Worm (Caenorhabditis elegans) whole organism, early embryonic: Measurements from ENCODE around the gene sra-38.

ENCODE experiments used
- B0310.2 ChIP-seq: sonication (generic microtip); optimal IDR thresholded peaks from 2 replicates; lab custom pipeline; 2016; ENCODE audit warnings: mild to moderate bottlenecking, missing genetic modification characterization, missing compliant biosample characterization
- F13C5.2 ChIP-seq: sonication (generic microtip); optimal IDR thresholded peaks from 2 replicates; lab custom pipeline; 2017; ENCODE audit warnings: mild to moderate bottlenecking, missing genetic modification characterization, inconsistent platforms, missing compliant biosample characterization
- aly-1 ChIP-seq: sonication (generic microtip); optimal IDR thresholded peaks from 2 replicates; lab custom pipeline; 2016; ENCODE audit warnings: missing genetic modification characterization, missing compliant biosample characterization
- ama-1 ChIP-seq: fragments of 150-350 bp; optimal IDR thresholded peaks from 2 replicates; lab custom pipeline; 2014
- ceh-13 ChIP-seq: fragments of 200-800 bp; sonication (Bioruptor generic); optimal IDR thresholded peaks from 2 replicates; lab custom pipeline; 2018; ENCODE audit warnings: mild to moderate bottlenecking, missing genetic modification characterization, missing compliant biosample characterization
- ceh-36 ChIP-seq: sonication (generic microtip); optimal IDR thresholded peaks from 2 replicates; lab custom pipeline; 2016; ENCODE audit warnings: missing genetic modification characterization, inconsistent platforms, missing compliant biosample characterization
- ets-7 ChIP-seq: sonication (generic microtip); optimal IDR thresholded peaks from 2 replicates; lab custom pipeline; 2016; ENCODE audit warnings: missing genotype, missing genetic modification characterization, missing compliant biosample characterization
- flt-1 ChIP-seq: fragments of 200-800 bp; sonication (Bioruptor generic); IDR thresholded peaks from 2 replicates; pipeline ENCODE4 v1.3.6; 2022; ENCODE audit warnings: missing genetic modification characterization, missing compliant biosample characterization
- hmbx-1 ChIP-seq: sonication (generic microtip); optimal IDR thresholded peaks from 2 replicates; lab custom pipeline; 2016; ENCODE audit warnings: mild to moderate bottlenecking, missing genetic modification characterization, missing compliant biosample characterization
- hmg-4 ChIP-seq: fragments of 200-800 bp; sonication (Bioruptor generic); optimal IDR thresholded peaks from 2 replicates; lab custom pipeline; 2018; ENCODE audit warnings: mild to moderate bottlenecking, missing genetic modification characterization, missing compliant biosample characterization
- hnd-1 ChIP-seq: sonication (generic microtip); optimal IDR thresholded peaks from 2 replicates; lab custom pipeline; 2016; ENCODE audit warnings: missing genetic modification characterization, missing compliant biosample characterization
- pes-1 ChIP-seq: fragments of 200-800 bp; sonication (Bioruptor generic); IDR thresholded peaks from 2 replicates; pipeline ENCODE4 v1.3.6; 2022; ENCODE audit warnings: missing genetic modification reagents, missing genetic modification characterization, missing compliant biosample characterization
- scrt-1 ChIP-seq: fragments of 200-800 bp; sonication (Bioruptor generic); IDR thresholded peaks from 2 replicates; pipeline ENCODE4 v1.3.6; 2022; ENCODE audit warnings: missing genetic modification characterization, missing compliant biosample characterization
- sea-1 ChIP-seq: fragments of 200-800 bp; sonication (Bioruptor generic); conservative IDR thresholded peaks from 2 replicates; pipeline ENCODE4 v1.3.6; 2022; ENCODE audit warnings: missing genetic modification characterization, missing compliant biosample characterization
- tbx-11 ChIP-seq: fragments of 200-800 bp; sonication (Bioruptor generic); IDR thresholded peaks from 2 replicates; pipeline ENCODE4 v1.3.6; 2022; ENCODE audit warnings: missing genetic modification characterization, missing compliant biosample characterization
- tbx-37 ChIP-seq: fragments of 200-800 bp; sonication (Bioruptor generic); conservative IDR thresholded peaks from 2 replicates; pipeline ENCODE4 v1.3.6; 2022; ENCODE audit warnings: missing genetic modification reagents, missing genetic modification characterization, missing compliant biosample characterization
- tra-4 ChIP-seq: sonication (generic microtip); optimal IDR thresholded peaks from 2 replicates; lab custom pipeline; 2017; ENCODE audit warnings: missing genetic modification characterization, missing compliant biosample characterization

Gene sra-38

ce11 chrX:13900047-13900446, at the start of gene sra-38:
TSS of gene sra-38 (minus strand) at chrX:13900147.
- TF ChIP-seq hnd-1 (tag; lab: Kevin White, UChicago) (no peak), ceh-13 (GFP tag; lab: Kevin White, UChicago) (no peak), sea-1 (GFP tag; lab: Robert Waterston, UW) (no peak), ets-7 (no peak), tbx-37 (no peak), ceh-36 (tag; lab: Kevin White, UChicago) (no peak), aly-1 (tag; lab: Kevin White, UChicago) (no peak), ama-1 (lab: Kevin White, UChicago) (no peak), hmbx-1 (tag; lab: Kevin White, UChicago) (no peak), scrt-1 (no peak), tbx-11 (no peak), tra-4 (tag; lab: Kevin White, UChicago) (no peak), flt-1 (no peak), B0310.2 (tag; lab: Kevin White, UChicago) (no peak), hmg-4 (no peak), F13C5.2 (tag; lab: Kevin White, UChicago) (no peak), pes-1 (GFP tag; lab: Robert Waterston, UW) (no peak)

DNA sequence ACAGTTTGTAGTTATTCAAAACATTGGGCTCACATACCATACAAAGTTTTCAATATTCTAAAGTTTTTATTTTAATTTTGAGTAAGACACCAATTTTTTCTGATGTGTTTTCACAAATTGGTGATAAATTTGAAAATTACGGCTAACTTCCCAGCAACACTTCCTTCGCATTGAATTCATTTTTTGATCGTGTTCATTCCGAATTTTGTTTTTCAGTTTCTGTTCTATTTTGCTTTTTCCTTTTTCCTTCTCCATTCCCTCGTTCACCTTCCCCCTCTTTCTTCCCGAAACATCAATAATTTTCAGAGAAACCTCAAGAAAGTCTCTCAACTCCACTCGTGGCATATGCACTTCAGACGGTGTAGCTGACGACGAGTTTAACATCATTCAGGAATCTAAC, 48.9 kb upstream of the sra-38 start, which contains the start of gene alg-1:
Gene alg-1 (plus strand): TSS at position 301 of the 400 bp plus-strand sequence.
- no peak for TF ChIP-seq tra-4 (tag; lab: Kevin White, UChicago)
- TF ChIP-seq tbx-37: no peak
- TF ChIP-seq F13C5.2 (tag; lab: Kevin White, UChicago): no peak
- no peak for TF ChIP-seq ets-7
- no peak for TF ChIP-seq hnd-1 (tag; lab: Kevin White, UChicago)
- TF ChIP-seq aly-1 (tag; lab: Kevin White, UChicago): no peak
- no peak for TF ChIP-seq ceh-36 (tag; lab: Kevin White, UChicago)
- no peak for TF ChIP-seq tbx-11
- TF ChIP-seq scrt-1: no peak
- TF ChIP-seq flt-1: no peak
- TF ChIP-seq hmg-4: no peak
- TF ChIP-seq B0310.2 (tag; lab: Kevin White, UChicago): no peak
- no peak for TF ChIP-seq hmbx-1 (tag; lab: Kevin White, UChicago)
- no peak for TF ChIP-seq ceh-13 (GFP tag; lab: Kevin White, UChicago)
- no peak for TF ChIP-seq pes-1 (GFP tag; lab: Robert Waterston, UW)
- no peak for TF ChIP-seq ama-1 (lab: Kevin White, UChicago)
- TF ChIP-seq sea-1 (GFP tag; lab: Robert Waterston, UW): no peak

ce11 chrX:13948167-13948566, 48.2 kb upstream of the sra-38 start:
- TF ChIP-seq hmbx-1 (tag; lab: Kevin White, UChicago) (no peak), aly-1 (tag; lab: Kevin White, UChicago) (peak; percentile 62), ets-7 (no peak), F13C5.2 (tag; lab: Kevin White, UChicago) (peak; percentile 62), hmg-4 (peak; percentile 87), ceh-36 (tag; lab: Kevin White, UChicago) (no peak), tbx-11 (0 out of 2 replicates have a peak, but pooled peaks have one; percentile 47)

DNA sequence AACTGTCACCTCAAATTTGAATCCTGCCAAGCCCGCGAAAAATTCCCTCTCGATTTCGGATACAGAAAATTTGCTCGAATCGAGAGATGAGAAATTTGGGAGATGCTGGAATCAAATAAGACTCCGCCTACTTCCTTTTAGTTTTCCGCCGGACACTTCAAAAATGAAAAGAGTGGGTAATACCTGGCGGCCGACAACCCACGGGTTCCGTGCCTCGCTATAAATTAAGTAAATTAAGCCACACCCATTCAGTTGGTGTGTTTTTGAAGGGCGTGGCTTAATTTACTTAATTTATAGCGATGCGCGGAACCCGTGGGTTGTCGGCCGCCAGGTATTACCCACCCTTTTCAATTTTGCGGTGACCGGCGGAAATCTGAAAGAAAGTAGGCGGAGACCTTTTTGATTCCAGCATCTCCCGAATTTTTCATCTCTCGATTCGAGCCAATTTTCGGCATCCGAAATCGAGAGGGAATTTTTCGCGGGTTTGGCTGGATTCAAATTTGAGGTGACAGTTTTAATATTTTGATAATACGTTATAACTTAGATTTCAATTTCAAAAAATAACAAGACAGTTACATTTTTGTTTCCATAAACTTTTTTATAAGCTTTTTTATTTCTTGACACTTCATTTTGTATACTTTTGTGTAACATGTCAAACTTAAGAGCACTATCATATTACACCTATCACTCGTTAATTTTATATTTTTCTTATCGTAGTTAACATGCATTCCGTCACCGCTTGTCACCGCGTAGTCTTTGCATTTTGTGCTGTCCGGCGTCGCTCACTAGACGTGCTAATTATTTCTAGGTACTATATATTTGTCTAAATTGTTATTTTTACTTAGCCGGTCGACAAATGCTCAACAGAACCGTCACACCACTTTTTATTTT, 47.0 kb upstream of the sra-38 start:
- no peak for TF ChIP-seq scrt-1
- TF ChIP-seq flt-1: no peak
- no peak for TF ChIP-seq ets-7
- no peak for TF ChIP-seq ceh-13 (GFP tag; lab: Kevin White, UChicago)
- TF ChIP-seq pes-1 (GFP tag; lab: Robert Waterston, UW): no peak
- TF ChIP-seq hmg-4: no peak
- no peak for TF ChIP-seq sea-1 (GFP tag; lab: Robert Waterston, UW)
- no peak for TF ChIP-seq ama-1 (lab: Kevin White, UChicago)
- no peak for TF ChIP-seq F13C5.2 (tag; lab: Kevin White, UChicago)
- TF ChIP-seq B0310.2 (tag; lab: Kevin White, UChicago): no peak
- TF ChIP-seq ceh-36 (tag; lab: Kevin White, UChicago): no peak
- TF ChIP-seq tra-4 (tag; lab: Kevin White, UChicago): no peak
- no peak for TF ChIP-seq tbx-37
- no peak for TF ChIP-seq tbx-11
- TF ChIP-seq hmbx-1 (tag; lab: Kevin White, UChicago): no peak

- peak; percentile 20; the same call in 1 of the 2 replicates for TF ChIP-seq pes-1 (GFP tag; lab: Robert Waterston, UW)
- no peak for TF ChIP-seq ceh-13 (GFP tag; lab: Kevin White, UChicago)
- TF ChIP-seq scrt-1: no peak
- no peak for TF ChIP-seq tbx-37
- TF ChIP-seq ets-7: no peak
- no peak for TF ChIP-seq hmbx-1 (tag; lab: Kevin White, UChicago)
- peak; percentile 70 for TF ChIP-seq F13C5.2 (tag; lab: Kevin White, UChicago)
- no peak for TF ChIP-seq tbx-11
- TF ChIP-seq B0310.2 (tag; lab: Kevin White, UChicago): no peak
- no peak for TF ChIP-seq ama-1 (lab: Kevin White, UChicago)
- no peak for TF ChIP-seq flt-1
- no peak for TF ChIP-seq aly-1 (tag; lab: Kevin White, UChicago)
- TF ChIP-seq hmg-4: peak; percentile 69
These were observed 45.6 kb upstream of the sra-38 start for ce11 chrX:13945524-13945923.

DNA sequence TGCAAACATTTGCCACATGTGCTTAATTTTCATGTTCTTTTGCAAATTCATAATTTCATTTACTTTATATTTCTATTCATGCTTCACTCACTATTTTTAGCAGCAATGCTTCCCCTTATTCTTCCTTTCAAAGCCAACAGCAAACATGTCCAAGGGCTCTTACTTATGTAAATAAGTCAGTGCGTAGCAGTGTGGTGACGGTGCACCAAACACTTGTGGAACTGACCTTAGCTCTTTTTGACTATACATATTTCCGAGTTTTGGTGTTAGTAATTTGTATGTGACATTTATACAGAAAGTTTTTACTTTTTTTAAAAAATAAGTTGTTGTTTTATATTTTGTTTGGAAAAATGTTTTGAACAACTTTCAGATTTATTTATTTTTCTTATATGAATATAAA, 45.1 kb upstream of the sra-38 start:
- no peak for TF ChIP-seq tbx-37
- no peak for TF ChIP-seq scrt-1
- no peak for TF ChIP-seq tbx-11
- TF ChIP-seq hmbx-1 (tag; lab: Kevin White, UChicago): no peak
- no peak for TF ChIP-seq ets-7
- TF ChIP-seq B0310.2 (tag; lab: Kevin White, UChicago): no peak

- TF ChIP-seq F13C5.2 (tag; lab: Kevin White, UChicago): peak; percentile 26
- no peak for TF ChIP-seq pes-1 (GFP tag; lab: Robert Waterston, UW)
These were observed 44.2 kb upstream of the sra-38 start for ce11 chrX:13944184-13944583.
